Worm (Caenorhabditis elegans): Measurements from ENCODE around the gene nmad-1.

Gene nmad-1

DNA sequence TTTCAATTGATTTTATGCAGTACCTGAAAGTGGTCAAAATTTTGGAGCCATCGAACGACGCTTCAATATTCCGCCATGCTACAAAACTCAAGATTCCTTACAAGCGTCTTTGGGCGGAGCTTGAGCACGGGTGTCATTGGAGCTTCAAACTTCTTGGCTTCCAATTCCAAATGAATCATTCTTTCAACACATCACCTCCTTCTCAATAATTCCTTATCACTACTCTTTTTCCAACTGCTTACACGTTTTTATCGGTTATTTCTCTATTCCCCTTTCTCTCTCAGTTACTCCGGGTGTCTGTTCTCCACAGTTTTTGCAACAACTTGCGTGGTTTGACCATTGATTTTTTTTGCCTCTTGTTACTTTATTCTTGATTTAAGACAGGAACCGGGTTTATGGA lies 8.0 kb downstream of the nmad-1 start, which contains the start of gene F09F7.5:
F09F7.5 (plus strand) TSS at position 258 of the 400 bp plus-strand sequence.
- TF ChIP-seq mep-1 (tag; optimal IDR thresholded peaks at IDR 0.05) (no peak), elt-1 (tag; optimal IDR thresholded peaks at IDR 0.05; ENCODE audit: borderline replicate concordance, insufficient read depth) (no peak), mab-5 (tag; optimal IDR thresholded peaks at IDR 0.05) (no peak), blmp-1 (tag; optimal IDR thresholded peaks at IDR 0.05) (no peak), drap-1 (GFP tag; optimal IDR thresholded peaks at IDR 0.05) (no peak), sem-2 (GFP tag; optimal IDR thresholded peaks at IDR 0.05) (no peak), ces-1 (GFP tag; optimal IDR thresholded peaks at IDR 0.05) (no peak), nhr-237 (tag; optimal IDR thresholded peaks at IDR 0.05) (no peak), tbx-8 (GFP tag; optimal IDR thresholded peaks at IDR 0.05) (no peak), sptf-1 (tag; optimal IDR thresholded peaks at IDR 0.05) (no peak), ceh-43 (GFP tag; optimal IDR thresholded peaks at IDR 0.05) (no peak), lin-13 (tag; optimal IDR thresholded peaks at IDR 0.05) (no peak)

ce11 chrIII:5546309-5546708 lies 8.4 kb downstream of the nmad-1 start:
- TF ChIP-seq lin-13 (tag; optimal IDR thresholded peaks at IDR 0.05) (no peak), cnd-1 (tag; optimal IDR thresholded peaks at IDR 0.05) (no peak), nhr-12 (tag; optimal IDR thresholded peaks at IDR 0.05) (no peak), ces-1 (GFP tag; optimal IDR thresholded peaks at IDR 0.05) (no peak), mls-2 (tag; optimal IDR thresholded peaks at IDR 0.05) (no peak), bed-3 (GFP tag; optimal IDR thresholded peaks at IDR 0.05) (no peak), zip-8 (tag; optimal IDR thresholded peaks at IDR 0.05) (no peak)

DNA sequence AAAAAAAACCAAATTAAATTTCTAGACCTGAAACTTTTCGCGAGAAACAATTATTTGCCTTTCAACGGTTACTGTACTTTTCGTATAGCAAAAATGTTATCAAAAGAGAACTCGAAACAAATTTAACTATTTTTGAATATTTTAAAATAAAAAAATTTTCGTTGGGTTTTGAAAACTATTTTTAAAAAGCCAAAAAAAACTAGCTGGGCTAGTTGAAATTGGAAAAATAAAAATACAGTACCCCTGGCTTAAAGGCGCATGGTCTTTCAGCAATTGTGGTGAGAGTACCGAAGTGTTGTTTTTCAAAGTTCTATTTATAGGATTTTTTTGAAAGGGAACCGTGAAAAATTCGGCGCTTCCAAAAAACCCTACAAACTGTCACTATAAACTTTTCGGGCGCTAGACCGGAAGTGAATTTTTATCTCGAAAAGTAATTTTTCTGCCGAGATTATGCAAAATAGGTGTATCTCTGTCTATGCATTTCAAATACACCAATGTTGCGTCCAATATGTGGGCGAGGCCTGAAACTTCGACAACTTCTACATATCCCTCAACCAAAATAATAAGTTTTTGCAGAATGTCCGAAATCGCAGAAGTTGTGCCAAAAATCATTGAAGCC lies 10.9 kb downstream of the nmad-1 start, which contains the start of gene D1044.1:
D1044.1 (plus strand) TSS at position 569 of the 619 bp plus-strand sequence.
- no peak for TF ChIP-seq ham-2 (GFP tag; optimal IDR thresholded peaks at IDR 0.05)
- no peak for TF ChIP-seq lin-32 (GFP tag; optimal IDR thresholded peaks at IDR 0.05)
- TF ChIP-seq cnd-1 (tag; optimal IDR thresholded peaks at IDR 0.05), result no peak
- no peak for TF ChIP-seq nhr-237 (tag; optimal IDR thresholded peaks at IDR 0.05)
- no peak for TF ChIP-seq blmp-1 (tag; optimal IDR thresholded peaks at IDR 0.05)
- TF ChIP-seq unc-39 (tag; optimal IDR thresholded peaks at IDR 0.05), result no peak
- TF ChIP-seq sptf-1 (tag; optimal IDR thresholded peaks at IDR 0.05), result no peak
- TF ChIP-seq lin-13 (tag; optimal IDR thresholded peaks at IDR 0.05), result no peak
- TF ChIP-seq ceh-43 (GFP tag; optimal IDR thresholded peaks at IDR 0.05), result no peak
- TF ChIP-seq drap-1 (GFP tag; optimal IDR thresholded peaks at IDR 0.05), result no peak
- no peak for TF ChIP-seq ceh-83 (GFP tag; optimal IDR thresholded peaks at IDR 0.05)
- no peak for TF ChIP-seq nhr-28 (tag; optimal IDR thresholded peaks at IDR 0.05)
- no peak for TF ChIP-seq lsy-2 (tag; optimal IDR thresholded peaks at IDR 0.05)
- no peak for TF ChIP-seq flh-1 (GFP tag; optimal IDR thresholded peaks at IDR 0.05)
- TF ChIP-seq bed-3 (GFP tag; optimal IDR thresholded peaks at IDR 0.05), result no peak
- no peak for TF ChIP-seq unc-120 (tag; optimal IDR thresholded peaks at IDR 0.05; ENCODE audit: poor library complexity, severe bottlenecking)
- no peak for TF ChIP-seq elt-1 (tag; optimal IDR thresholded peaks at IDR 0.05; ENCODE audit: borderline replicate concordance, insufficient read depth)
- TF ChIP-seq mep-1 (tag; optimal IDR thresholded peaks at IDR 0.05), result no peak
- TF ChIP-seq sem-2 (GFP tag; optimal IDR thresholded peaks at IDR 0.05), result no peak
- no peak for TF ChIP-seq nhr-12 (tag; optimal IDR thresholded peaks at IDR 0.05)

DNA sequence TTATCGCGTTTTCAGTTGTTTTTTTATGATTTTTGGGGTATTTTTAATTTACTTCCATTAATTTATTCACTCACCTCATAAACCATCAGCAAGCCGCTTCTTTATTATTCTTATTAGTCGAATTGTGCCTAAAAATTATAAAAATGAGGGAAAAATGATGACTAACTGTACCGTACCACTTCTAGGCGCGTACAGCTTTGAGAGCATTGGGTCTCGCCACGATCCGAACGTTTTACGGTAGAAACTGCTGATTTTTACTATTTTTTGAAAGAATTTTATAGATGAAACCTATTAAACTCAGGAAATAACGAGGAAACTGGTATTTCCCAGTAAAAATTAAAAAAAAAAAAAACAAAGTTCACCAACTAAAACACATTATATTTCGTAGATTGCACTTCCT lies 11.7 kb downstream of the nmad-1 start, which contains the start of gene D1044.6:
D1044.6 (minus strand) TSS at position 128 of the 400 bp plus-strand sequence.
- no peak for TF ChIP-seq flh-1 (GFP tag; optimal IDR thresholded peaks at IDR 0.05)
- no peak for TF ChIP-seq unc-62 (GFP tag; optimal IDR thresholded peaks at IDR 0.05)
- no peak for TF ChIP-seq ceh-39 (tag; optimal IDR thresholded peaks at IDR 0.05)
- TF ChIP-seq lin-13 (tag; optimal IDR thresholded peaks at IDR 0.05), result no peak
- TF ChIP-seq unc-39 (tag; optimal IDR thresholded peaks at IDR 0.05), result no peak
- TF ChIP-seq ces-1 (GFP tag; optimal IDR thresholded peaks at IDR 0.05), result no peak
- TF ChIP-seq mls-2 (tag; optimal IDR thresholded peaks at IDR 0.05), result no peak

- TF ChIP-seq lin-32 (GFP tag; optimal IDR thresholded peaks at IDR 0.05), result no peak
- no peak for TF ChIP-seq pha-4 (tag; optimal IDR thresholded peaks at IDR 0.05)
- TF ChIP-seq nhr-237 (tag; optimal IDR thresholded peaks at IDR 0.05), result no peak
- no peak for TF ChIP-seq nhr-28 (tag; optimal IDR thresholded peaks at IDR 0.05)
- TF ChIP-seq zip-8 (tag; optimal IDR thresholded peaks at IDR 0.05), result no peak
- TF ChIP-seq nhr-12 (tag; optimal IDR thresholded peaks at IDR 0.05), result no peak
- TF ChIP-seq elt-3 (tag; optimal IDR thresholded peaks at IDR 0.05), result no peak
- TF ChIP-seq mab-5 (tag; optimal IDR thresholded peaks at IDR 0.05), result no peak
- TF ChIP-seq sptf-1 (tag; optimal IDR thresholded peaks at IDR 0.05), result no peak
- TF ChIP-seq ceh-43 (GFP tag; optimal IDR thresholded peaks at IDR 0.05), result no peak
- no peak for TF ChIP-seq ztf-11 (tag; optimal IDR thresholded peaks at IDR 0.05)
- TF ChIP-seq lin-13 (tag; optimal IDR thresholded peaks at IDR 0.05), result no peak
- no peak for TF ChIP-seq mep-1 (tag; optimal IDR thresholded peaks at IDR 0.05)
- no peak for TF ChIP-seq blmp-1 (tag; optimal IDR thresholded peaks at IDR 0.05)
- TF ChIP-seq flh-1 (GFP tag; optimal IDR thresholded peaks at IDR 0.05), result no peak
Observed at ce11 chrIII:5541777-5542176, 13.0 kb downstream of the nmad-1 start.
